Fruit fly (Drosophila melanogaster) whole organism, wandering third instar larva: ENCODE results near the gene Srp72.

Experiments used
- CG32264 ChIP-seq: fragments of 200-800 bp; sonication (Bioruptor generic); optimal IDR thresholded peaks from 2 replicates; lab custom pipeline; 2016; ENCODE audit warnings: missing biosample characterization, missing genetic modification characterization
- Mio ChIP-seq: sonication (Bioruptor generic); optimal IDR thresholded peaks from 2 replicates; lab custom pipeline; 2016; ENCODE audit warnings: missing biosample characterization, missing genetic modification characterization
- Vsx2 ChIP-seq: fragments of 200-300, 225-300 bp; sonication (Bioruptor generic); optimal IDR thresholded peaks from 2 replicates; lab custom pipeline; 2018; ENCODE audit warnings: missing biosample characterization, missing genetic modification characterization; ENCODE audit not compliant: partially characterized antibody
- dmrt93B ChIP-seq: fragments of 200-800 bp; sonication (Bioruptor generic); optimal IDR thresholded peaks from 2 replicates; lab custom pipeline; 2018; ENCODE audit warnings: missing biosample characterization, mild to moderate bottlenecking, missing genetic modification characterization
- dsf ChIP-seq: sonication (Bioruptor generic); optimal IDR thresholded peaks from 2 replicates; lab custom pipeline; 2016; ENCODE audit warnings: missing biosample characterization, missing genetic modification characterization, borderline replicate concordance
- fru ChIP-seq: fragments of 200-800 bp; sonication (Bioruptor generic); optimal IDR thresholded peaks from 3 replicates; lab custom pipeline; 2016; ENCODE audit warnings: missing biosample characterization, mild to moderate bottlenecking, missing genetic modification characterization
- lola ChIP-seq: fragments of >200 bp; optimal IDR thresholded peaks from 2 replicates; lab custom pipeline; 2017; ENCODE audit warnings: missing biosample characterization, missing genetic modification characterization
- pan ChIP-seq: fragments of >200 bp; optimal IDR thresholded peaks from 2 replicates; lab custom pipeline; 2017
- rgr ChIP-seq: fragments of 200-800 bp; sonication (Bioruptor generic); optimal IDR thresholded peaks from 3 replicates; lab custom pipeline; 2016; ENCODE audit warnings: missing biosample characterization, mild to moderate bottlenecking, missing genetic modification characterization

DNA sequence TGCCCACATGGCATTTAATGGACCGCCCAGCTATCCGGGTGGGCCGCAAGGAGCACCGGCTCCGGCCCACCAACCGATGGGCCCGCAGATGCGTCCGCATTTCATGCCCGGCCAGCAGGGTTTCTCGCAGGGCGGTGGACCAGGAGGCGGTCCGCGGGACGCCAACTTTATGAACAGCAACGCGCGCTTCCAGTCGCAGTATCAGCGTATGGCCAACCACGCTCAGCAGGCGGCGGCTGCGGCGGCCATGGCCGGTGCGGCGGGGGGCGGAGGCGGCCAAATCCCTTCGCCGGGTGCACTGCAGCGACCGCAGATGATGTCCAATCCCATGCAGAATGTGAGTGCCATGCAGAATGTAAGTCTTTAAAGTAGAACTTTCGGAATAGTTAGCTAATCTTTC lies 19.7 kb downstream of the Srp72 start:
- no peak for TF ChIP-seq pan (lab: Kevin White, UChicago)
- TF ChIP-seq fru, result no peak
- TF ChIP-seq dmrt93B (GFP tag; lab: Kevin White, UChicago), result no peak
- no peak for TF ChIP-seq lola (GFP tag; lab: Kevin White, UChicago)
- TF ChIP-seq rgr, result no peak
- no peak for TF ChIP-seq Mio (GFP tag; lab: Kevin White, UChicago)
- no peak for TF ChIP-seq CG32264
- TF ChIP-seq dsf, result no peak
- no peak for TF ChIP-seq Vsx2 (GFP tag; lab: Kevin White, UChicago)
